Fruit fly (Drosophila melanogaster) whole organism, embryonic: ENCODE results near the gene CG7646.

Experiments used
- ATbp ChIP-seq: fragments of 200-800 bp; sonication (Bioruptor generic); optimal IDR thresholded peaks from 2 replicates; lab custom pipeline; 2017; ENCODE audit warnings: missing biosample characterization, mild to moderate bottlenecking, missing genetic modification characterization, missing genetic modification reagents
- Aef1 ChIP-seq: fragments of 200-800 bp; sonication (Bioruptor generic); IDR thresholded peaks from 3 replicates; pipeline ENCODE4 v1.3.6; 2022; ENCODE audit warnings: missing biosample characterization, missing genetic modification characterization
- CG10209 ChIP-seq: fragments of 200-800 bp; sonication (Bioruptor generic); optimal IDR thresholded peaks from 3 replicates; lab custom pipeline; 2017; ENCODE audit warnings: missing biosample characterization, mild to moderate bottlenecking, missing genetic modification characterization, missing genetic modification reagents
- CG10366 ChIP-seq: fragments of 200-800 bp; sonication (Bioruptor generic); IDR thresholded peaks from 2 replicates; pipeline ENCODE4 v1.3.6; 2022; ENCODE audit warnings: missing biosample characterization, missing genetic modification characterization
- CG12391 ChIP-seq: fragments of 200-800 bp; sonication (Bioruptor generic); optimal IDR thresholded peaks from 3 replicates; lab custom pipeline; 2018; ENCODE audit warnings: missing biosample characterization, mild to moderate bottlenecking, missing genetic modification characterization, moderate library complexity
- CG13424 ChIP-seq: fragments of 200-800 bp; sonication (Bioruptor generic); optimal IDR thresholded peaks from 2 replicates; lab custom pipeline; 2019; ENCODE audit warnings: missing biosample characterization, mild to moderate bottlenecking, missing genetic modification characterization, moderate library complexity
- CG15479 ChIP-seq: fragments of 200-800 bp; sonication (Bioruptor generic); optimal IDR thresholded peaks from 3 replicates; lab custom pipeline; 2019; ENCODE audit warnings: missing biosample characterization, mild to moderate bottlenecking, missing genetic modification characterization, moderate library complexity
- CG16779 ChIP-seq: fragments of 200-800 bp; sonication (Bioruptor generic); IDR thresholded peaks from 2 replicates; pipeline ENCODE4 v1.3.6; 2022; ENCODE audit warnings: missing biosample characterization, missing genetic modification characterization
- CG17385 ChIP-seq: fragments of 200-800 bp; sonication (Bioruptor generic); optimal IDR thresholded peaks from 3 replicates; lab custom pipeline; 2018; ENCODE audit warnings: missing biosample characterization, mild to moderate bottlenecking, missing genetic modification characterization
- CG18476 ChIP-seq: fragments of 200-800 bp; sonication (Bioruptor generic); optimal IDR thresholded peaks from 2 replicates; lab custom pipeline; 2016; ENCODE audit warnings: missing biosample characterization, mild to moderate bottlenecking, missing genetic modification characterization
- CG2120 ChIP-seq: fragments of 200-800 bp; sonication (Bioruptor generic); optimal IDR thresholded peaks from 3 replicates; lab custom pipeline; 2016; ENCODE audit warnings: missing biosample characterization, missing genetic modification characterization
- CG30020 ChIP-seq: fragments of 200-800 bp; optimal IDR thresholded peaks from 2 replicates; lab custom pipeline; 2019; ENCODE audit warnings: missing biosample characterization, mild to moderate bottlenecking, missing genetic modification characterization, moderate library complexity
- CG30403 ChIP-seq: fragments of 200-800 bp; sonication (Bioruptor generic); optimal IDR thresholded peaks from 3 replicates; lab custom pipeline; 2016; ENCODE audit warnings: missing biosample characterization, missing genetic modification characterization
- CG33557 ChIP-seq: fragments of 200-800 bp; sonication (Bioruptor generic); optimal IDR thresholded peaks from 2 replicates; lab custom pipeline; 2019; ENCODE audit warnings: missing biosample characterization, mild to moderate bottlenecking, missing genetic modification characterization, moderate library complexity
- CG3847 ChIP-seq: fragments of 200-800 bp; sonication (Bioruptor generic); IDR thresholded peaks from 2 replicates; pipeline ENCODE4 v1.3.6; 2022; ENCODE audit warnings: missing biosample characterization, missing genetic modification characterization
- CG8089 ChIP-seq: fragments of 200-800 bp; sonication (Bioruptor generic); optimal IDR thresholded peaks from 3 replicates; lab custom pipeline; 2016; ENCODE audit warnings: missing biosample characterization, missing genetic modification characterization
- CG8290 ChIP-seq, 3 experiments: fragments of 200-800 bp; sonication (Bioruptor generic); optimal IDR thresholded peaks; 2 replicates each; lab custom pipeline; 2016 to 2019; ENCODE audit warnings: missing biosample characterization in 3 of 3, missing genetic modification characterization in 3 of 3, mild to moderate bottlenecking in 2 of 3, moderate library complexity in 1 of 3
- CG9797 ChIP-seq: fragments of 200-800 bp; sonication (Bioruptor generic); optimal IDR thresholded peaks from 3 replicates; lab custom pipeline; 2018; ENCODE audit warnings: missing biosample characterization, mild to moderate bottlenecking, missing genetic modification characterization
- Camta ChIP-seq: fragments of 200-800 bp; sonication (Bioruptor generic); optimal IDR thresholded peaks from 2 replicates; lab custom pipeline; 2016; ENCODE audit warnings: missing biosample characterization, missing genetic modification characterization
- Dll ChIP-seq: fragments of 200-800 bp; sonication (Bioruptor generic); IDR thresholded peaks from 4 replicates; pipeline ENCODE4 v1.3.6; 2022; ENCODE audit warnings: missing biosample characterization, missing genetic modification characterization; ENCODE audit not compliant: partially characterized antibody
- Doc2 ChIP-seq: fragments of 200-800 bp; sonication (Bioruptor generic); IDR thresholded peaks from 2 replicates; pipeline ENCODE4 v1.3.6; 2022; ENCODE audit warnings: missing biosample characterization, missing genetic modification characterization
- Doc3 ChIP-seq: fragments of 200-800 bp; sonication (Bioruptor generic); IDR thresholded peaks from 3 replicates; pipeline ENCODE4 v1.3.6; 2022; ENCODE audit warnings: missing biosample characterization, missing genetic modification characterization; ENCODE audit not compliant: partially characterized antibody
- ERR ChIP-seq: fragments of 200-800 bp; sonication (Bioruptor generic); optimal IDR thresholded peaks from 2 replicates; lab custom pipeline; 2016; ENCODE audit warnings: missing biosample characterization, missing genetic modification characterization
- Fer1 ChIP-seq: fragments of 200-800 bp; sonication (Bioruptor generic); optimal IDR thresholded peaks from 2 replicates; lab custom pipeline; 2017; ENCODE audit warnings: missing biosample characterization, mild to moderate bottlenecking, missing genetic modification characterization
- H2.0 ChIP-seq: fragments of 200-800 bp; sonication (Bioruptor generic); IDR thresholded peaks from 2 replicates; pipeline ENCODE4 v1.3.6; 2022; ENCODE audit warnings: missing biosample characterization, missing genetic modification characterization
- Hmx ChIP-seq: fragments of 200-800 bp; sonication (Bioruptor generic); optimal IDR thresholded peaks from 2 replicates; lab custom pipeline; 2016; ENCODE audit warnings: missing biosample characterization, missing genetic modification characterization
- MTF-1 ChIP-seq: fragments of 200-800 bp; sonication (Bioruptor generic); optimal IDR thresholded peaks from 2 replicates; lab custom pipeline; 2018; ENCODE audit warnings: missing biosample characterization, mild to moderate bottlenecking, missing genetic modification characterization, borderline replicate concordance
- Mes4 ChIP-seq: fragments of 200-800 bp; sonication (Bioruptor generic); optimal IDR thresholded peaks from 2 replicates; lab custom pipeline; 2016; ENCODE audit warnings: missing biosample characterization, missing genetic modification characterization
- Xbp1 ChIP-seq: fragments of 200-800 bp; sonication (Bioruptor generic); optimal IDR thresholded peaks from 3 replicates; lab custom pipeline; 2016; ENCODE audit warnings: missing biosample characterization, mild to moderate bottlenecking, missing genetic modification characterization
- Xrp1 ChIP-seq: fragments of 200-800 bp; sonication (Bioruptor generic); IDR thresholded peaks from 2 replicates; pipeline ENCODE4 v1.3.6; 2022; ENCODE audit warnings: missing biosample characterization, missing genetic modification characterization
- abd-A ChIP-seq: fragments of 200-800 bp; sonication (Bioruptor generic); optimal IDR thresholded peaks from 3 replicates; lab custom pipeline; 2019; ENCODE audit warnings: missing biosample characterization, mild to moderate bottlenecking, missing genetic modification characterization, moderate library complexity
- aop ChIP-seq: fragments of 200-800 bp; sonication (Bioruptor generic); IDR thresholded peaks from 2 replicates; pipeline ENCODE4 v1.3.6; 2022; ENCODE audit warnings: missing biosample characterization, missing genetic modification characterization
- ara ChIP-seq: fragments of 200-800 bp; sonication (Bioruptor generic); IDR thresholded peaks from 2 replicates; pipeline ENCODE4 v1.3.6; 2022; ENCODE audit warnings: missing biosample characterization, missing genetic modification characterization
- bowl ChIP-seq: fragments of 200-800 bp; sonication (Bioruptor generic); IDR thresholded peaks from 2 replicates; pipeline ENCODE4 v1.3.6; 2022; ENCODE audit warnings: missing biosample characterization, missing genetic modification characterization
- danr ChIP-seq: fragments of 200-800 bp; sonication (Bioruptor generic); IDR thresholded peaks from 2 replicates; pipeline ENCODE4 v1.3.6; 2022; ENCODE audit warnings: missing biosample characterization, missing genetic modification characterization
- gem ChIP-seq: fragments of 200-800 bp; sonication (Bioruptor generic); optimal IDR thresholded peaks from 2 replicates; lab custom pipeline; 2019; ENCODE audit warnings: missing biosample characterization, mild to moderate bottlenecking, missing genetic modification characterization, moderate library complexity
- grau ChIP-seq: fragments of 200-800 bp; optimal IDR thresholded peaks from 3 replicates; lab custom pipeline; 2019; ENCODE audit warnings: missing biosample characterization, mild to moderate bottlenecking, missing genetic modification characterization, moderate library complexity
- hbn ChIP-seq: fragments of 200-800 bp; sonication (Bioruptor generic); IDR thresholded peaks from 2 replicates; pipeline ENCODE4 v1.3.6; 2022; ENCODE audit warnings: missing biosample characterization, missing genetic modification characterization; ENCODE audit not compliant: partially characterized antibody
- lola ChIP-seq, 3 experiments: fragments of >200 bp in 2 of 3; fragments of 200-800 bp in 1 of 3; sonication (Bioruptor generic) in 1 of 3; optimal IDR thresholded peaks; 2 replicates each; lab custom pipeline; 2017 to 2019; ENCODE audit warnings: missing biosample characterization in 3 of 3, missing genetic modification characterization in 3 of 3, mild to moderate bottlenecking in 1 of 3, moderate library complexity in 1 of 3
- lov ChIP-seq, 2 experiments: fragments of 200-800 bp in 1 of 2; fragments of >200 bp in 1 of 2; sonication (Bioruptor generic) in 1 of 2; IDR thresholded peaks in 1 of 2; optimal IDR thresholded peaks in 1 of 2; 2 replicates in 1 of 2; 3 replicates in 1 of 2; pipeline versions ENCODE4 v1.3.6 to Lab custom; 2017 to 2022; ENCODE audit warnings: missing biosample characterization in 1 of 2, missing genetic modification characterization in 1 of 2
- onecut ChIP-seq: fragments of 200-800 bp; sonication (Bioruptor generic); IDR thresholded peaks from 2 replicates; pipeline ENCODE4 v1.3.6; 2022; ENCODE audit warnings: missing biosample characterization, missing genetic modification characterization
- pfk ChIP-seq: fragments of 200-800 bp; sonication (Bioruptor generic); optimal IDR thresholded peaks from 2 replicates; lab custom pipeline; 2018; ENCODE audit warnings: missing biosample characterization, mild to moderate bottlenecking, missing genetic modification characterization, moderate library complexity
- pum ChIP-seq: fragments of 200-800 bp; sonication (Bioruptor generic); optimal IDR thresholded peaks from 2 replicates; lab custom pipeline; 2016; ENCODE audit warnings: missing biosample characterization, missing genetic modification characterization
- row ChIP-seq: fragments of 200-800 bp; sonication (Bioruptor generic); IDR thresholded peaks from 3 replicates; pipeline ENCODE4 v1.3.6; 2022; ENCODE audit warnings: missing biosample characterization, missing genetic modification characterization
- usp ChIP-seq: fragments of >200 bp; optimal IDR thresholded peaks from 2 replicates; lab custom pipeline; 2017; ENCODE audit warnings: missing biosample characterization, missing genetic modification characterization
- vnd ChIP-seq: fragments of 200-800 bp; sonication (Bioruptor generic); IDR thresholded peaks from 3 replicates; pipeline ENCODE4 v1.3.6; 2022; ENCODE audit warnings: missing biosample characterization, missing genetic modification characterization; ENCODE audit not compliant: partially characterized antibody
- zfh1 ChIP-seq: fragments of 200-800 bp; sonication (Bioruptor generic); IDR thresholded peaks from 3 replicates; pipeline ENCODE4 v1.3.6; 2022; ENCODE audit warnings: missing biosample characterization, missing genetic modification characterization

CG7646 gene

DNA sequence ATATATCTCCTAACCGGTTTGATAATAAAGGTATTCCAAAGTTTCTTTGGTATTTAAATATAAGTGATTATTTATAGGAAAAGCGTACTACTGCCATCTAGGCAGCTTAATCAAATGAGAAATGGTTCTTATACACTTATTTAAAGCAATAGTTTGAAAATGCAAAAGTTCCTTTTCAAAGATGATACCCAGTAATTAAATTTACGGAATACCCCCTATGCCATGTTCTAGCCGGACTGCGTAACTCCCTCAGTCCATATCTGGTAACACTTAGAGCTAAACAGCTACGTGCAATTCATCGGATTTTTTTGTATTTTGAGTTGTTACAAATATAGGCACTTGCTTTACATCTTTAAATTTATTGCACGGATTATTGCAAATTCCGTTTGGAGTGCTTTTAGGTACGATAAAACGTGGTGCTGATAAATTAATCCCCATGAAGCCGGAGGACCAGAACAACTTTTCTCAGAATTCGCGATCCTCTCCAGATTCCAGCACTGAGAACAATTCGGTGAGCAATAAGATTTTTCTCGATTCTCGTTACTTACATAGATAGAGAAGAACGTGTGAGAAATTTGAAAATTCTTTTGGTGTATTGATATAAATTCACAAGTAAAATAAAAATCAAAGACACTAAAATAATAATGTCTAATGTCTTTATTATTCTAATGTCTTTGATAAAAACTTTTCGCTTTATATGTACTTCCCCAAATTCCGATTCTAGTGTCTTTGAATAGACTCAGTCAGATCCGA, 11.0 kb downstream of the CG7646 start, which contains the start of gene CG7668 (continued):
- TF ChIP-seq CG18476 (peak; percentile 87), CG17385 (GFP tag; lab: Kevin White, UChicago) (peak; percentile 84), ara (GFP tag; lab: Robert Waterston, UW) (no peak; the same call in 1 of the 2 replicates), usp (no peak), CG8290 (GFP tag; optimal IDR thresholded peaks at IDR 0.05; lab: Kevin White, UChicago) (peak; percentile 85), CG8290 (tag; optimal IDR thresholded peaks at IDR 0.05; lab: Kevin White, UChicago) (peak in 1 of 2 experiments; percentile 90), Hmx (peak; percentile 71), ERR (GFP tag; lab: Kevin White, UChicago) (peak; percentile 65), lov (optimal IDR thresholded peaks at IDR 0.05; lab: Kevin White, UChicago) (no peak), lov (GFP tag; IDR thresholded peaks at IDR 0.05; lab: Robert Waterston, UW) (peak; percentile 87), Mes4 (GFP tag; lab: Kevin White, UChicago) (peak; percentile 79), CG3847 (GFP tag; lab: Robert Waterston, UW) (peak; percentile 86), grau (tag; lab: Kevin White, UChicago) (peak; percentile 91), CG8089 (peak; percentile 79), Dll (GFP tag; lab: Robert Waterston, UW) (peak; percentile 33; the same call in 1 of the 4 replicates), Fer1 (GFP tag; lab: Kevin White, UChicago) (peak; percentile 90), H2.0 (GFP tag; lab: Robert Waterston, UW) (peak; percentile 89), CG12391 (tag; lab: Kevin White, UChicago) (peak; percentile 96), aop (GFP tag; lab: Robert Waterston, UW) (no peak), CG16779 (GFP tag; lab: Robert Waterston, UW) (peak; percentile 92), CG30020 (tag; lab: Kevin White, UChicago) (peak; percentile 87), Aef1 (GFP tag; lab: Robert Waterston, UW) (peak; percentile 77), Xrp1 (GFP tag; lab: Robert Waterston, UW) (peak; percentile 93), CG10366 (GFP tag; lab: Robert Waterston, UW) (peak; percentile 87; the same call in 1 of the 2 replicates), lola (GFP tag; optimal IDR thresholded peaks at IDR 0.05; lab: Kevin White, UChicago) (peak in 1 of 3 experiments; percentile 88), MTF-1 (GFP tag; lab: Kevin White, UChicago) (peak; percentile 55), zfh1 (peak; percentile 94), Xbp1 (GFP tag; lab: Kevin White, UChicago) (peak; percentile 91), Doc2 (GFP tag; lab: Robert Waterston, UW) (no peak), CG30403 (peak; percentile 90), onecut (GFP tag; lab: Robert Waterston, UW) (peak; percentile 83), vnd (no peak), hbn (GFP tag; lab: Robert Waterston, UW) (no peak), danr (GFP tag; lab: Robert Waterston, UW) (peak; percentile 77), Camta (GFP tag; lab: Kevin White, UChicago) (peak; percentile 89), CG9797 (peak; percentile 63), bowl (GFP tag; lab: Robert Waterston, UW) (peak; percentile 86), row (GFP tag; lab: Robert Waterston, UW) (peak; percentile 94), Doc3 (GFP tag; lab: Robert Waterston, UW) (no peak), CG15479 (GFP tag; lab: Kevin White, UChicago) (peak; percentile 39), pum (GFP tag; lab: Kevin White, UChicago) (peak; percentile 87), CG10209 (GFP tag; lab: Kevin White, UChicago) (peak; percentile 89), gem (tag; lab: Kevin White, UChicago) (peak; percentile 96), abd-A (peak; percentile 76), ATbp (GFP tag; lab: Kevin White, UChicago) (peak; percentile 87), CG33557 (peak; percentile 92), pfk (GFP tag; lab: Kevin White, UChicago) (peak; percentile 47), CG2120 (GFP tag; lab: Kevin White, UChicago) (peak; percentile 93), CG13424 (tag; lab: Kevin White, UChicago) (peak; percentile 93)
